Fruit fly (Drosophila melanogaster): Measurements from ENCODE around the gene CG3609.

CG3609 gene

DNA sequence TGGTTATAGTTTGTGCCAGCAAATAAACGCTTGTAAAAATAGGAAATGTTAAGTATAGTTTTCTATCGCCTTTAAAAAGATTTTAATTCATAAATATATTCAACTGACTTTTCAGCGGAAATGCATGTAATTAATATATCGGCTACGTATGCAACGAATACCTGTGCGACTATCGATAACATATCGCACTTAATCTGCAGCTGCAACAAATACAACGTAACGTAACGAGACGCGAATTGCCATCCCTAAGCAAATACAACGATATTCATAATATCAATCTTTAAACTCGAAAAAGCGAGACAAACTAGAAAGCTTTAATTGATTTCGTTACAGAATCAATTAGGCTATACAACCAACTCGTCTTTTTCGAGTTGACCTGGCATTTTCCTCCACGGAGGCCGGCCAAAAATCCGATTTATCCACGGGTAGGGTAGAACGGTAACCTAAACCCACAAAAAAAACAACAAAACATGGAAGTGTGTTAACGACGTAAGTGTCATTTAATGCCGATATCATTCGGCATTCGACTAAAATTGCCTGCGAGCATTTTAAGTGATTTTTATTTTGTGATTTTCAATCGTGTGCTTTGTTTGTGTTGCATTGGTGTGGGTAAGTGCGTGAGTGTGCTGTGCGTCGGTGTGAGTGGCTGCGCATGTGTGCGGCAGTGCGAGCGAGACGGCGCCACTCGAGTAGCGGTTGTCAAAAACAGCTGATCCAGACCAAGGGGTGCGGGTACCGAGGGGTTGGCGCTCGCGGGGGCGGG lies 1.4 kb upstream of the CG3609 start, which contains the start of gene Atxn7 (continued):
- TF ChIP-seq dati (GFP tag; IDR thresholded peaks at IDR 0.05) (no peak), mirr (GFP tag; optimal IDR thresholded peaks at IDR 0.05) (peak; percentile 67), Blimp-1 (GFP tag; optimal IDR thresholded peaks at IDR 0.05) (peak; percentile 41), nerfin-2 (GFP tag; IDR thresholded peaks at IDR 0.05; ENCODE audit: partially characterized antibody) (peak; percentile 89), CG8359 (GFP tag; optimal IDR thresholded peaks at IDR 0.05; ENCODE audit: borderline replicate concordance) (peak; percentile 49), stc (GFP tag; IDR thresholded peaks at IDR 0.05) (peak; percentile 56; the same call in 1 of the 2 replicates), Ptx1 (GFP tag; IDR thresholded peaks at IDR 0.05) (peak; percentile 62), Ets97D (GFP tag; optimal IDR thresholded peaks at IDR 0.05) (peak; percentile 99), CG11696 (GFP tag; IDR thresholded peaks at IDR 0.05) (no peak), Camta (GFP tag; optimal IDR thresholded peaks at IDR 0.05) (peak; percentile 59), CG1024 (GFP tag; IDR thresholded peaks at IDR 0.05) (0 out of 2 replicates have a peak, but pooled peaks have one; percentile 21), Hr51 (GFP tag; optimal IDR thresholded peaks at IDR 0.05) (peak; percentile 45 to 67), CG7786 (GFP tag; optimal IDR thresholded peaks at IDR 0.05) (peak; percentile 24), CG16815 (GFP tag; optimal IDR thresholded peaks at IDR 0.05) (no peak), vvl (GFP tag; IDR thresholded peaks at IDR 0.05) (peak; percentile 91), Eip74EF (GFP tag; optimal IDR thresholded peaks at IDR 0.05) (peak in 1 of 2 experiments; percentile 45), CG6854 (GFP tag; optimal IDR thresholded peaks at IDR 0.05) (peak; percentile 16), br (optimal IDR thresholded peaks at IDR 0.05) (no peak), CG18764 (GFP tag; optimal IDR thresholded peaks at IDR 0.05) (no peak), CG17912 (GFP tag; optimal IDR thresholded peaks at IDR 0.05) (peak; percentile 89), CG4707 (GFP tag; optimal IDR thresholded peaks at IDR 0.05) (peak; percentile 75), Neu2 (GFP tag; optimal IDR thresholded peaks at IDR 0.05; ENCODE audit: borderline replicate concordance) (peak; percentile 13), eyg (GFP tag; optimal IDR thresholded peaks at IDR 0.05) (peak; percentile 61), CG12236 (GFP tag; optimal IDR thresholded peaks at IDR 0.05) (peak; percentile 55), Scr (GFP tag; IDR thresholded peaks at IDR 0.05; ENCODE audit: partially characterized antibody) (peak; percentile 96), HmgD (GFP tag; optimal IDR thresholded peaks at IDR 0.05) (peak; percentile 54), cg (GFP tag; optimal IDR thresholded peaks at IDR 0.05) (peak; percentile 99), CG8089 (GFP tag; optimal IDR thresholded peaks at IDR 0.05) (peak; percentile 69), CG18011 (GFP tag; optimal IDR thresholded peaks at IDR 0.05) (peak; percentile 67), chif (GFP tag; optimal IDR thresholded peaks at IDR 0.05) (peak; percentile 37 to 52), CG33213 (GFP tag; optimal IDR thresholded peaks at IDR 0.05) (peak; percentile 83), CG42726 (GFP tag; IDR thresholded peaks at IDR 0.05; ENCODE audit: partially characterized antibody) (peak; percentile 98), CG16863 (GFP tag; optimal IDR thresholded peaks at IDR 0.05) (peak; percentile 31), CG31224 (GFP tag; IDR thresholded peaks at IDR 0.05) (no peak; the same call in 1 of the 2 replicates), nmo (GFP tag; optimal IDR thresholded peaks at IDR 0.05) (peak; percentile 73), pan (optimal IDR thresholded peaks at IDR 0.05) (no peak), pan (GFP tag; optimal IDR thresholded peaks at IDR 0.05 in 1 of 2, IDR thresholded peaks at IDR 0.05 in 1 of 2) (peak in 1 of 2 experiments; percentile 72), croc (GFP tag; conservative IDR thresholded peaks at IDR 0.05) (no peak), CG4404 (GFP tag; IDR thresholded peaks at IDR 0.05) (no peak), Atf-2 (GFP tag; optimal IDR thresholded peaks at IDR 0.05) (no peak), CG18599 (GFP tag; optimal IDR thresholded peaks at IDR 0.05) (peak; percentile 51), CG14667 (GFP tag; IDR thresholded peaks at IDR 0.05) (no peak), E2f1 (GFP tag; IDR thresholded peaks at IDR 0.05) (peak; percentile 36; the same call in 1 of the 2 replicates), CG34224 (GFP tag; IDR thresholded peaks at IDR 0.05; ENCODE audit: partially characterized antibody) (peak; percentile 97), salm (tag; optimal IDR thresholded peaks at IDR 0.05) (peak; percentile 76), CG30403 (GFP tag; optimal IDR thresholded peaks at IDR 0.05) (peak; percentile 25), CG11456 (GFP tag; IDR thresholded peaks at IDR 0.05) (peak; percentile 81; the same call in 2 of the 3 replicates), tgo (GFP tag; IDR thresholded peaks at IDR 0.05) (peak; percentile 28; the same call in 1 of the 3 replicates)
